Worm (Caenorhabditis elegans) whole organism, midembryonic: Measurements from ENCODE around the gene F39G3.5.

Source experiments
- T22C8.4 ChIP-seq: fragments of 200-800 bp; sonication (Bioruptor generic); IDR thresholded peaks from 2 replicates; pipeline ENCODE4 v1.3.6; 2022; ENCODE audit warnings: missing genetic modification characterization, missing compliant biosample characterization
- flt-1 ChIP-seq: fragments of 200-800 bp; sonication (Bioruptor generic); IDR thresholded peaks from 2 replicates; pipeline ENCODE4 v1.3.6; 2022; ENCODE audit warnings: missing genetic modification characterization, missing compliant biosample characterization
- klf-2 ChIP-seq: fragments of 200-800 bp; sonication (Bioruptor generic); conservative IDR thresholded peaks from 2 replicates; pipeline ENCODE4 v1.3.6; 2022; ENCODE audit warnings: missing genetic modification reagents, missing genetic modification characterization, missing compliant biosample characterization
- med-1 ChIP-seq: sonication (generic microtip); optimal IDR thresholded peaks from 2 replicates; lab custom pipeline; 2017; ENCODE audit warnings: missing genetic modification characterization, mild to moderate bottlenecking, missing compliant biosample characterization, antibody characterized with exemption, missing genetic modification reagents; ENCODE audit not compliant: insufficient read depth
- ref-1 ChIP-seq: fragments of 200-800 bp; sonication (Bioruptor generic); conservative IDR thresholded peaks from 2 replicates; pipeline ENCODE4 v1.3.6; 2022; ENCODE audit warnings: missing genetic modification reagents, missing genetic modification characterization, missing compliant biosample characterization
- tab-1 ChIP-seq: fragments of 200-800 bp; sonication (Bioruptor generic); IDR thresholded peaks from 2 replicates; pipeline ENCODE4 v1.3.6; 2022; ENCODE audit warnings: missing genetic modification characterization, missing compliant biosample characterization
- ztf-29 ChIP-seq: fragments of 200-800 bp; sonication (Bioruptor generic); IDR thresholded peaks from 2 replicates; pipeline ENCODE4 v1.3.6; 2022; ENCODE audit warnings: missing genetic modification reagents, missing genetic modification characterization, missing compliant biosample characterization

DNA sequence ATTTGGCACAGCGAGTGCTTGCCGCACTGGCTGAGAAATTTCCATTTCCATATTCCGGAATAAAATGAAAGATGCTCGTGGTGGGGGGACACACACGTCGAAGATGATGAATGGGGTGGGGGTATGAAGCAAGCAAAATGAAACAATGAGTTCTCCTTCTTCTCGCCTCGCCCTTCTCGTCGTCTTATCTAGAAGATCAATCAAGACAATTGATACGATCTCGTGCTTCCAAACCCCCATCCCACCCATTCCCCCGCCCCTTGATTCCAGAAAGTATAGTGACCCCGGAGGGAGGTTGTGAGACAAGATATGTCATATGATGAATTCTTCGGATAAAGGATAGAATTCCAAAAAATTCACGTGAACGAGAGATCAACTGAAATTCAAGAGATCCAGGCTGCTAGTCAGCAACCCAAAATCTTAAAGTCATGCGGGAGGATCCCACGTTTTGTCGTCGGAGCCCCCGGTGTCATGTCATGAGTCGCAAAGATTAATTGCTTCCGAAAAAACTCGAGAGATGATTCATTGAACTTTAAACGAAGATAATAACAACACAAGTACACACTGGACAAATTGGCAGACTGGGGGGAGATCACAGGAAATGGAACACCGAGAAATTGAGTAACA lies 27.8 kb upstream of the F39G3.5 start:
- TF ChIP-seq T22C8.4 (GFP tag; lab: Robert Waterston, UW) (no peak), ztf-29 (GFP tag; lab: Robert Waterston, UW) (no peak), flt-1 (GFP tag; lab: Robert Waterston, UW) (no peak), med-1 (GFP tag; lab: Kevin White, UChicago) (no peak), tab-1 (GFP tag; lab: Robert Waterston, UW) (no peak), klf-2 (GFP tag; lab: Robert Waterston, UW) (no peak), ref-1 (GFP tag; lab: Robert Waterston, UW) (no peak)
